Worm (Caenorhabditis elegans) whole organism, early embryonic: Measurements from ENCODE around the gene C46H3.2.

Experiments used
- B0310.2 ChIP-seq: sonication (generic microtip); optimal IDR thresholded peaks from 2 replicates; lab custom pipeline; 2016; ENCODE audit warnings: mild to moderate bottlenecking, missing genetic modification characterization, missing compliant biosample characterization
- F13C5.2 ChIP-seq: sonication (generic microtip); optimal IDR thresholded peaks from 2 replicates; lab custom pipeline; 2017; ENCODE audit warnings: mild to moderate bottlenecking, missing genetic modification characterization, inconsistent platforms, missing compliant biosample characterization
- aly-1 ChIP-seq: sonication (generic microtip); optimal IDR thresholded peaks from 2 replicates; lab custom pipeline; 2016; ENCODE audit warnings: missing genetic modification characterization, missing compliant biosample characterization
- ama-1 ChIP-seq: fragments of 150-350 bp; optimal IDR thresholded peaks from 2 replicates; lab custom pipeline; 2014
- ceh-13 ChIP-seq: fragments of 200-800 bp; sonication (Bioruptor generic); optimal IDR thresholded peaks from 2 replicates; lab custom pipeline; 2018; ENCODE audit warnings: mild to moderate bottlenecking, missing genetic modification characterization, missing compliant biosample characterization
- ceh-36 ChIP-seq: sonication (generic microtip); optimal IDR thresholded peaks from 2 replicates; lab custom pipeline; 2016; ENCODE audit warnings: missing genetic modification characterization, inconsistent platforms, missing compliant biosample characterization
- ets-7 ChIP-seq: sonication (generic microtip); optimal IDR thresholded peaks from 2 replicates; lab custom pipeline; 2016; ENCODE audit warnings: missing genotype, missing genetic modification characterization, missing compliant biosample characterization
- flt-1 ChIP-seq: fragments of 200-800 bp; sonication (Bioruptor generic); IDR thresholded peaks from 2 replicates; pipeline ENCODE4 v1.3.6; 2022; ENCODE audit warnings: missing genetic modification characterization, missing compliant biosample characterization
- hmbx-1 ChIP-seq: sonication (generic microtip); optimal IDR thresholded peaks from 2 replicates; lab custom pipeline; 2016; ENCODE audit warnings: mild to moderate bottlenecking, missing genetic modification characterization, missing compliant biosample characterization
- hmg-4 ChIP-seq: fragments of 200-800 bp; sonication (Bioruptor generic); optimal IDR thresholded peaks from 2 replicates; lab custom pipeline; 2018; ENCODE audit warnings: mild to moderate bottlenecking, missing genetic modification characterization, missing compliant biosample characterization
- hnd-1 ChIP-seq: sonication (generic microtip); optimal IDR thresholded peaks from 2 replicates; lab custom pipeline; 2016; ENCODE audit warnings: missing genetic modification characterization, missing compliant biosample characterization
- pes-1 ChIP-seq: fragments of 200-800 bp; sonication (Bioruptor generic); IDR thresholded peaks from 2 replicates; pipeline ENCODE4 v1.3.6; 2022; ENCODE audit warnings: missing genetic modification reagents, missing genetic modification characterization, missing compliant biosample characterization
- scrt-1 ChIP-seq: fragments of 200-800 bp; sonication (Bioruptor generic); IDR thresholded peaks from 2 replicates; pipeline ENCODE4 v1.3.6; 2022; ENCODE audit warnings: missing genetic modification characterization, missing compliant biosample characterization
- sea-1 ChIP-seq: fragments of 200-800 bp; sonication (Bioruptor generic); conservative IDR thresholded peaks from 2 replicates; pipeline ENCODE4 v1.3.6; 2022; ENCODE audit warnings: missing genetic modification characterization, missing compliant biosample characterization
- tbx-11 ChIP-seq: fragments of 200-800 bp; sonication (Bioruptor generic); IDR thresholded peaks from 2 replicates; pipeline ENCODE4 v1.3.6; 2022; ENCODE audit warnings: missing genetic modification characterization, missing compliant biosample characterization
- tbx-37 ChIP-seq: fragments of 200-800 bp; sonication (Bioruptor generic); conservative IDR thresholded peaks from 2 replicates; pipeline ENCODE4 v1.3.6; 2022; ENCODE audit warnings: missing genetic modification reagents, missing genetic modification characterization, missing compliant biosample characterization
- tra-4 ChIP-seq: sonication (generic microtip); optimal IDR thresholded peaks from 2 replicates; lab custom pipeline; 2017; ENCODE audit warnings: missing genetic modification characterization, missing compliant biosample characterization

C46H3.2 gene

ce11 chrX:1171617-1172016 lies 58.9 kb downstream of the C46H3.2 start:
- TF ChIP-seq pes-1 (GFP tag; lab: Robert Waterston, UW): no peak
- TF ChIP-seq hmbx-1 (tag; lab: Kevin White, UChicago): no peak
- TF ChIP-seq B0310.2 (tag; lab: Kevin White, UChicago): no peak
- TF ChIP-seq hmg-4: no peak
- TF ChIP-seq ama-1: no peak
- TF ChIP-seq tbx-37 (GFP tag; lab: Robert Waterston, UW): no peak
- TF ChIP-seq scrt-1 (GFP tag; lab: Robert Waterston, UW): no peak
- no peak for TF ChIP-seq flt-1
- no peak for TF ChIP-seq F13C5.2 (tag; lab: Kevin White, UChicago)
- no peak for TF ChIP-seq ceh-36 (tag; lab: Kevin White, UChicago)
- no peak for TF ChIP-seq ets-7 (tag; lab: Kevin White, UChicago)
- no peak for TF ChIP-seq ceh-13 (GFP tag; lab: Kevin White, UChicago)
- no peak for TF ChIP-seq sea-1
- no peak for TF ChIP-seq aly-1 (tag; lab: Kevin White, UChicago)

- no peak for TF ChIP-seq sea-1
- no peak for TF ChIP-seq B0310.2 (tag; lab: Kevin White, UChicago)
- no peak for TF ChIP-seq ama-1
- TF ChIP-seq pes-1 (GFP tag; lab: Robert Waterston, UW): no peak
- TF ChIP-seq ceh-36 (tag; lab: Kevin White, UChicago): no peak
- TF ChIP-seq hmg-4: no peak
- no peak for TF ChIP-seq aly-1 (tag; lab: Kevin White, UChicago)
- no peak for TF ChIP-seq hmbx-1 (tag; lab: Kevin White, UChicago)
- TF ChIP-seq tra-4: no peak
- no peak for TF ChIP-seq hnd-1 (tag; lab: Kevin White, UChicago)
- TF ChIP-seq tbx-11 (GFP tag; lab: Robert Waterston, UW): no peak
- no peak for TF ChIP-seq F13C5.2 (tag; lab: Kevin White, UChicago)
- no peak for TF ChIP-seq flt-1
- TF ChIP-seq ceh-13 (GFP tag; lab: Kevin White, UChicago): no peak
- no peak for TF ChIP-seq scrt-1 (GFP tag; lab: Robert Waterston, UW)
- no peak for TF ChIP-seq ets-7 (tag; lab: Kevin White, UChicago)
- no peak for TF ChIP-seq tbx-37 (GFP tag; lab: Robert Waterston, UW)
Measured at ce11 chrX:1167234-1167633, 63.3 kb downstream of the C46H3.2 start.

- no peak for TF ChIP-seq sea-1
- no peak for TF ChIP-seq scrt-1 (GFP tag; lab: Robert Waterston, UW)
- TF ChIP-seq ceh-13 (GFP tag; lab: Kevin White, UChicago): no peak
- TF ChIP-seq hmg-4: no peak
Measured at ce11 chrX:1162019-1162418, 68.5 kb downstream of the C46H3.2 start, which contains the start of gene tmc-1. Gene tmc-1, plus strand, starts transcription at chrX:1162207.
